Fruit fly (Drosophila melanogaster) S2 (cell line): ENCODE results near the gene CG12057.

Experiments used
- CG8478 ChIP-seq: fragments of >200 bp; optimal IDR thresholded peaks from 2 replicates; lab custom pipeline; 2018
- CTCF ChIP-seq, 2 experiments: fragments of >200 bp; optimal IDR thresholded peaks; 2 replicates each; lab custom pipeline; 2018

Gene CG12057

dm6 chrX:9216572-9216971 is 25.1 kb downstream of the CG12057 start, which contains the start of gene CG15369:
Gene CG15369 (plus strand): TSS chrX:9216872.
- TF ChIP-seq CTCF (optimal IDR thresholded peaks at IDR 0.05; lab: Kevin White, UChicago) (no peak), CG8478 (lab: Kevin White, UChicago) (no peak)

- TF ChIP-seq CG8478 (lab: Kevin White, UChicago), result no peak
- TF ChIP-seq CTCF (optimal IDR thresholded peaks at IDR 0.05; lab: Kevin White, UChicago), result no peak
Observed at dm6 chrX:9220434-9220833, 29.0 kb downstream of the CG12057 start.

dm6 chrX:9223182-9223581 is 31.7 kb downstream of the CG12057 start, which contains the start of gene t:
Gene t (minus strand): TSS chrX:9223257.
- TF ChIP-seq CG8478 (lab: Kevin White, UChicago), result no peak

- no peak for TF ChIP-seq CG8478 (lab: Kevin White, UChicago)
- no peak for TF ChIP-seq CTCF (optimal IDR thresholded peaks at IDR 0.05; lab: Kevin White, UChicago)
Observed at dm6 chrX:9224423-9224822, 33.0 kb downstream of the CG12057 start.

dm6 chrX:9225137-9225536 is 33.7 kb downstream of the CG12057 start, which contains the start of gene CG15370:
Gene CG15370 (plus strand): TSS chrX:9225437.
- TF ChIP-seq CTCF (optimal IDR thresholded peaks at IDR 0.05; lab: Kevin White, UChicago), result no peak
- TF ChIP-seq CG8478 (lab: Kevin White, UChicago), result no peak

dm6 chrX:9226837-9227236 is 35.4 kb downstream of the CG12057 start, which contains the start of gene Gr8a:
Gene Gr8a (plus strand): TSS chrX:9227137.
- no peak for TF ChIP-seq CTCF (optimal IDR thresholded peaks at IDR 0.05; lab: Kevin White, UChicago)
- TF ChIP-seq CG8478 (lab: Kevin White, UChicago), result no peak

dm6 chrX:9232199-9232598 is 40.7 kb downstream of the CG12057 start, which contains the start of gene CG12121:
Gene CG12121 (minus strand): TSS chrX:9232378.
- no peak for TF ChIP-seq CG8478 (lab: Kevin White, UChicago)
- TF ChIP-seq CTCF (optimal IDR thresholded peaks at IDR 0.05; lab: Kevin White, UChicago), result no peak

- TF ChIP-seq CG8478 (lab: Kevin White, UChicago) (no peak), CTCF (optimal IDR thresholded peaks at IDR 0.05; lab: Kevin White, UChicago) (no peak)
Observed at dm6 chrX:9236485-9236884, 45.0 kb downstream of the CG12057 start, which contains the start of gene Ir8a. Gene Ir8a (minus strand): TSS chrX:9236585.
